Fruit fly (Drosophila melanogaster) whole organism, embryonic: ENCODE data around the gene wdb.
A peak's percentile ranks its signal among the peaks of the same experiment; 100 is the strongest.

Experiments
- CG10543 ChIP-seq: fragments of 200-800 bp; sonication (Bioruptor generic); optimal IDR thresholded peaks from 3 replicates; lab custom pipeline; 2017; ENCODE audit warnings: missing biosample characterization, mild to moderate bottlenecking, missing genetic modification characterization, moderate library complexity
- CG15073 ChIP-seq: fragments of 200-800 bp; sonication (Bioruptor generic); optimal IDR thresholded peaks from 2 replicates; lab custom pipeline; 2016; ENCODE audit warnings: missing biosample characterization, missing genetic modification characterization
- CG15514 ChIP-seq: fragments of 200-800 bp; sonication (Bioruptor generic); optimal IDR thresholded peaks from 3 replicates; lab custom pipeline; 2017; ENCODE audit warnings: missing biosample characterization, missing genetic modification characterization, mild to moderate bottlenecking, moderate library complexity, missing genetic modification reagents
- CG15601 ChIP-seq: fragments of 200-800 bp; sonication (Bioruptor generic); optimal IDR thresholded peaks from 3 replicates; lab custom pipeline; 2019; ENCODE audit warnings: missing biosample characterization, mild to moderate bottlenecking, missing genetic modification characterization, moderate library complexity
- CG17912 ChIP-seq: fragments of 200-800 bp; sonication (Bioruptor generic); optimal IDR thresholded peaks from 2 replicates; lab custom pipeline; 2018; ENCODE audit warnings: missing biosample characterization, mild to moderate bottlenecking, missing genetic modification characterization
- CG18262 ChIP-seq: fragments of 200-800 bp; optimal IDR thresholded peaks from 3 replicates; lab custom pipeline; 2019; ENCODE audit warnings: missing biosample characterization, mild to moderate bottlenecking, missing genetic modification characterization, moderate library complexity
- CG2678 ChIP-seq: fragments of 200-800 bp; sonication (Bioruptor generic); optimal IDR thresholded peaks from 3 replicates; lab custom pipeline; 2019; ENCODE audit warnings: missing biosample characterization, mild to moderate bottlenecking, missing genetic modification characterization, moderate library complexity
- CG31365 ChIP-seq: fragments of 200-800 bp; sonication (Bioruptor generic); optimal IDR thresholded peaks from 2 replicates; lab custom pipeline; 2018; ENCODE audit warnings: missing biosample characterization, mild to moderate bottlenecking, missing genetic modification characterization
- CG33213 ChIP-seq: fragments of 200-800 bp; sonication (Bioruptor generic); optimal IDR thresholded peaks from 3 replicates; lab custom pipeline; 2016; ENCODE audit warnings: missing biosample characterization, missing genetic modification characterization
- CG4328 ChIP-seq: fragments of 200-800 bp; sonication (Bioruptor generic); optimal IDR thresholded peaks from 3 replicates; lab custom pipeline; 2017; ENCODE audit warnings: missing biosample characterization, missing genetic modification reagents, missing genetic modification characterization
- CG4404 ChIP-seq: fragments of 200-800 bp; sonication (Bioruptor generic); IDR thresholded peaks from 2 replicates; pipeline ENCODE4 v1.3.6; 2022; ENCODE audit warnings: missing biosample characterization, missing genetic modification characterization
- CG4730 ChIP-seq: fragments of 200-800 bp; sonication (Bioruptor generic); IDR thresholded peaks from 2 replicates; pipeline ENCODE4 v1.3.6; 2022; ENCODE audit warnings: missing biosample characterization, missing genetic modification characterization
- CG7271 ChIP-seq: fragments of 200-800 bp; sonication (Bioruptor generic); optimal IDR thresholded peaks from 2 replicates; lab custom pipeline; 2018; ENCODE audit warnings: missing biosample characterization, mild to moderate bottlenecking, missing genetic modification characterization, moderate library complexity
- CG7928 ChIP-seq: fragments of 200-800 bp; sonication (Bioruptor generic); optimal IDR thresholded peaks from 2 replicates; lab custom pipeline; 2017; ENCODE audit warnings: missing biosample characterization, mild to moderate bottlenecking, missing genetic modification characterization
- CG9437 ChIP-seq: fragments of 200-800 bp; sonication (Bioruptor generic); optimal IDR thresholded peaks from 2 replicates; lab custom pipeline; 2018; ENCODE audit warnings: missing biosample characterization, mild to moderate bottlenecking, missing genetic modification characterization
- CG9609 ChIP-seq: fragments of 200-800 bp; sonication (Bioruptor generic); optimal IDR thresholded peaks from 3 replicates; lab custom pipeline; 2016; ENCODE audit warnings: missing biosample characterization, missing genetic modification characterization
- Chrac-16 ChIP-seq: fragments of 200-800 bp; sonication (Bioruptor generic); optimal IDR thresholded peaks from 3 replicates; lab custom pipeline; 2016; ENCODE audit warnings: missing biosample characterization, missing genetic modification characterization
- Dek ChIP-seq: fragments of 200-800 bp; sonication (Bioruptor generic); optimal IDR thresholded peaks from 3 replicates; lab custom pipeline; 2019; ENCODE audit warnings: missing biosample characterization, mild to moderate bottlenecking, missing genetic modification characterization, moderate library complexity
- Ets65A ChIP-seq: fragments of 200-800 bp; sonication (Bioruptor generic); peaks from one replicate; lab custom pipeline; 2016; ENCODE audit warnings: missing biosample characterization, missing genetic modification characterization
- H2.0 ChIP-seq: fragments of 200-800 bp; sonication (Bioruptor generic); IDR thresholded peaks from 2 replicates; pipeline ENCODE4 v1.3.6; 2022; ENCODE audit warnings: missing biosample characterization, missing genetic modification characterization
- HmgZ ChIP-seq: fragments of 200-800 bp; sonication (Bioruptor generic); optimal IDR thresholded peaks from 2 replicates; lab custom pipeline; 2018; ENCODE audit warnings: missing biosample characterization, mild to moderate bottlenecking, missing genetic modification characterization
- Hsf ChIP-seq: fragments of 200-800 bp; sonication (Bioruptor generic); optimal IDR thresholded peaks from 3 replicates; lab custom pipeline; 2016; ENCODE audit warnings: missing biosample characterization, missing genetic modification characterization
- Lpt ChIP-seq: fragments of >200 bp; optimal IDR thresholded peaks from 2 replicates; lab custom pipeline; 2018; ENCODE audit warnings: missing biosample characterization, missing genetic modification characterization
- Oaz ChIP-seq: fragments of 200-800 bp; sonication (Bioruptor generic); IDR thresholded peaks from 2 replicates; pipeline ENCODE4 v1.3.6; 2022; ENCODE audit warnings: missing biosample characterization, missing genetic modification characterization
- PHDP ChIP-seq: fragments of 200-800 bp; sonication (Bioruptor generic); optimal IDR thresholded peaks from 3 replicates; lab custom pipeline; 2018; ENCODE audit warnings: missing biosample characterization, mild to moderate bottlenecking, missing genetic modification characterization, moderate library complexity
- Sox102F ChIP-seq: fragments of 200-800 bp; sonication (Bioruptor generic); optimal IDR thresholded peaks from 2 replicates; lab custom pipeline; 2018; ENCODE audit warnings: missing biosample characterization, mild to moderate bottlenecking, missing genetic modification characterization, moderate library complexity
- TFAM ChIP-seq: fragments of 200-800 bp; sonication (Bioruptor generic); optimal IDR thresholded peaks from 2 replicates; lab custom pipeline; 2017; ENCODE audit warnings: missing biosample characterization, missing genetic modification characterization, inconsistent platforms
- Tbp ChIP-seq: fragments of >200 bp; optimal IDR thresholded peaks from 2 replicates; lab custom pipeline; 2018; ENCODE audit warnings: missing biosample characterization, missing genetic modification characterization
- bowl ChIP-seq: fragments of 200-800 bp; sonication (Bioruptor generic); IDR thresholded peaks from 2 replicates; pipeline ENCODE4 v1.3.6; 2022; ENCODE audit warnings: missing biosample characterization, missing genetic modification characterization
- chn ChIP-seq: fragments of 200-800 bp; sonication (Bioruptor generic); optimal IDR thresholded peaks from 2 replicates; lab custom pipeline; 2016; ENCODE audit warnings: missing biosample characterization, missing genetic modification characterization
- gem ChIP-seq: fragments of 200-800 bp; sonication (Bioruptor generic); optimal IDR thresholded peaks from 2 replicates; lab custom pipeline; 2019; ENCODE audit warnings: missing biosample characterization, mild to moderate bottlenecking, missing genetic modification characterization, moderate library complexity
- lab ChIP-seq: fragments of 200-800 bp; sonication (Bioruptor generic); optimal IDR thresholded peaks from 3 replicates; lab custom pipeline; 2017; ENCODE audit warnings: missing biosample characterization, missing genetic modification characterization, mild to moderate bottlenecking, moderate library complexity, missing genetic modification reagents
- lmd ChIP-seq: fragments of 200-800 bp; sonication (Bioruptor generic); IDR thresholded peaks from 2 replicates; pipeline ENCODE4 v1.3.6; 2022; ENCODE audit warnings: missing biosample characterization, missing genetic modification characterization
- nmo ChIP-seq: fragments of 200-800 bp; sonication (Bioruptor generic); optimal IDR thresholded peaks from 2 replicates; lab custom pipeline; 2018; ENCODE audit warnings: missing biosample characterization, mild to moderate bottlenecking, missing genetic modification characterization, moderate library complexity
- pros ChIP-seq: fragments of 200-800 bp; sonication (Bioruptor generic); optimal IDR thresholded peaks from 3 replicates; lab custom pipeline; 2019; ENCODE audit warnings: missing biosample characterization, mild to moderate bottlenecking, missing genetic modification characterization, moderate library complexity
- salm ChIP-seq: fragments of 200-800 bp; sonication (Bioruptor generic); optimal IDR thresholded peaks from 2 replicates; lab custom pipeline; 2018; ENCODE audit warnings: missing biosample characterization, mild to moderate bottlenecking, missing genetic modification characterization
- sens ChIP-seq: fragments of 200-800 bp; sonication (Bioruptor generic); peaks from one replicate; lab custom pipeline; 2016; ENCODE audit warnings: missing biosample characterization, missing genetic modification characterization
- shn ChIP-seq: fragments of 200-800 bp; sonication (Bioruptor generic); optimal IDR thresholded peaks from 3 replicates; lab custom pipeline; 2016; ENCODE audit warnings: missing biosample characterization, missing genetic modification characterization
- slp2 ChIP-seq: fragments of 200-800 bp; sonication (Bioruptor generic); optimal IDR thresholded peaks from 2 replicates; lab custom pipeline; 2016; ENCODE audit warnings: missing biosample characterization, missing genetic modification characterization
- sna ChIP-seq: fragments of 200-800 bp; sonication (Bioruptor generic); IDR thresholded peaks from 2 replicates; pipeline ENCODE4 v1.3.6; 2022; ENCODE audit warnings: missing biosample characterization, missing genetic modification characterization; ENCODE audit not compliant: partially characterized antibody
- so ChIP-seq: fragments of 200-800 bp; sonication (Bioruptor generic); IDR thresholded peaks from 3 replicates; pipeline ENCODE4 v1.3.6; 2022; ENCODE audit warnings: missing biosample characterization, missing genetic modification characterization
- trem ChIP-seq: fragments of 200-800 bp; optimal IDR thresholded peaks from 3 replicates; lab custom pipeline; 2019; ENCODE audit warnings: missing biosample characterization, mild to moderate bottlenecking, missing genetic modification characterization, moderate library complexity
- trh ChIP-seq: fragments of 200-800 bp; sonication (Bioruptor generic); optimal IDR thresholded peaks from 2 replicates; lab custom pipeline; 2016; ENCODE audit warnings: missing biosample characterization, missing genetic modification characterization
- tx ChIP-seq: fragments of 200-800 bp; sonication (Bioruptor generic); optimal IDR thresholded peaks from 2 replicates; lab custom pipeline; 2016; ENCODE audit warnings: missing biosample characterization, missing genetic modification characterization

Gene wdb

DNA sequence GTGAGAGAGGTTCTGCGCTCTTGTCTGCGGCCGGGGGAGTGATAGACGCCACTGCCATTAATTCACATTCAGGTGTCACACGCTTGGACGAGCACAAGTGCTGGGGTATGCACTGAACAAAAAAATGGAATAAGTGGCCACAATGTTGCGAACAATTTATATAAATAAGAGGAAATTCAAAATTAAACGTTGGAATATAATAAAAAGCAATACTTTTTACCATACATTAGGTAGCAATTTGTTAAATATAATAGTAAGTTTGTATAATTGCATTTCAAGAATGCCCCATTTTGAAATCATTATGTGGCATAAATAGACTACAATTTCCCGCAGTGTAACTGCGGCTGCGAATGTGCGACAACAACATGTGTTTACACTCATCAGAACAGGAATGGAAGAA lies 62.2 kb downstream of the wdb start (continued):
- no peak for TF ChIP-seq CG7928
- TF ChIP-seq bowl (GFP tag; lab: Robert Waterston, UW) = no peak
- no peak for TF ChIP-seq HmgZ (tag; lab: Kevin White, UChicago)
- no peak for TF ChIP-seq slp2
- TF ChIP-seq CG33213 = no peak
- no peak for TF ChIP-seq CG15073 (GFP tag; lab: Kevin White, UChicago)
- no peak for TF ChIP-seq Dek
- TF ChIP-seq trem (tag; lab: Kevin White, UChicago) = no peak
- TF ChIP-seq TFAM (GFP tag; lab: Kevin White, UChicago) = no peak
- no peak for TF ChIP-seq H2.0 (GFP tag; lab: Robert Waterston, UW)
- TF ChIP-seq CG2678 (tag; lab: Kevin White, UChicago) = peak; percentile 9
- TF ChIP-seq Chrac-16 (GFP tag; lab: Kevin White, UChicago) = no peak
- no peak for TF ChIP-seq Sox102F (GFP tag; lab: Kevin White, UChicago)
- no peak for TF ChIP-seq CG31365 (tag; lab: Kevin White, UChicago)
- TF ChIP-seq CG15601 (tag; lab: Kevin White, UChicago) = no peak
- peak; percentile 2 for TF ChIP-seq nmo (GFP tag; lab: Kevin White, UChicago)
- no peak for TF ChIP-seq CG10543
- TF ChIP-seq sna (GFP tag; lab: Robert Waterston, UW) = no peak
- TF ChIP-seq tx (GFP tag; lab: Kevin White, UChicago) = no peak
- TF ChIP-seq lmd (GFP tag; lab: Robert Waterston, UW) = peak; percentile 41
- no peak for TF ChIP-seq CG18262
- TF ChIP-seq CG15514 = no peak
- TF ChIP-seq salm (tag; lab: Kevin White, UChicago) = no peak
- TF ChIP-seq trh (GFP tag; lab: Kevin White, UChicago) = no peak
- no peak for TF ChIP-seq CG7271
- TF ChIP-seq CG17912 (GFP tag; lab: Kevin White, UChicago) = no peak
- no peak for TF ChIP-seq CG9609 (GFP tag; lab: Kevin White, UChicago)
- TF ChIP-seq lab (GFP tag; lab: Kevin White, UChicago) = peak; percentile 34
- no peak for TF ChIP-seq PHDP
- TF ChIP-seq shn (GFP tag; lab: Kevin White, UChicago) = no peak
- no peak for TF ChIP-seq Oaz (GFP tag; lab: Robert Waterston, UW)
- TF ChIP-seq Tbp (GFP tag; lab: Kevin White, UChicago) = no peak
- TF ChIP-seq Lpt (GFP tag; lab: Kevin White, UChicago) = no peak
- no peak for TF ChIP-seq chn
- TF ChIP-seq Hsf (GFP tag; lab: Kevin White, UChicago) = no peak
- no peak for TF ChIP-seq CG4730
- no peak for TF ChIP-seq pros (GFP tag; lab: Kevin White, UChicago)
- no peak for TF ChIP-seq CG4328 (GFP tag; lab: Kevin White, UChicago)
- TF ChIP-seq gem (tag; lab: Kevin White, UChicago) = peak; percentile 23
- TF ChIP-seq sens (GFP tag; lab: Kevin White, UChicago) = peak; percentile 82

- no peak for TF ChIP-seq so
- no peak for TF ChIP-seq CG9437 (GFP tag; lab: Kevin White, UChicago)
- peak; percentile 88 for TF ChIP-seq Ets65A
- TF ChIP-seq CG4404 (GFP tag; lab: Robert Waterston, UW) = no peak
Measured at dm6 chr3R:27517157-27517556, 64.9 kb downstream of the wdb start, which contains the start of gene CG13972. CG13972 (minus strand) TSS chr3R:27517257.
